Fruit fly (Drosophila melanogaster) Kc167 (cell line): ENCODE data around the gene Octbeta3R.
"Not testable (repeated sequence)": the region's sequence is repeated elsewhere in the genome, so short reads cannot be mapped to it uniquely, and the experiment has no call there.

Experiments
- Myc ChIP-seq: fragments of >200 bp; optimal IDR thresholded peaks from 2 replicates; lab custom pipeline; 2017; ENCODE audit warnings: missing external identifiers
- Sin3A ChIP-seq: fragments of >200 bp; optimal IDR thresholded peaks from 2 replicates; lab custom pipeline; 2018; ENCODE audit warnings: missing external identifiers
- h ChIP-seq: fragments of >200 bp; optimal IDR thresholded peaks from 3 replicates; lab custom pipeline; 2018; ENCODE audit warnings: missing external identifiers
- insv ChIP-seq: fragments of >200 bp; optimal IDR thresholded peaks from 3 replicates; lab custom pipeline; 2018; ENCODE audit warnings: missing external identifiers
- psq ChIP-seq: fragments of >200 bp; optimal IDR thresholded peaks from 2 replicates; lab custom pipeline; 2017; ENCODE audit warnings: missing external identifiers
- ttk ChIP-seq: sonication (Bioruptor generic); optimal IDR thresholded peaks from 2 replicates; lab custom pipeline; 2017; ENCODE audit warnings: missing external identifiers

Gene Octbeta3R

DNA sequence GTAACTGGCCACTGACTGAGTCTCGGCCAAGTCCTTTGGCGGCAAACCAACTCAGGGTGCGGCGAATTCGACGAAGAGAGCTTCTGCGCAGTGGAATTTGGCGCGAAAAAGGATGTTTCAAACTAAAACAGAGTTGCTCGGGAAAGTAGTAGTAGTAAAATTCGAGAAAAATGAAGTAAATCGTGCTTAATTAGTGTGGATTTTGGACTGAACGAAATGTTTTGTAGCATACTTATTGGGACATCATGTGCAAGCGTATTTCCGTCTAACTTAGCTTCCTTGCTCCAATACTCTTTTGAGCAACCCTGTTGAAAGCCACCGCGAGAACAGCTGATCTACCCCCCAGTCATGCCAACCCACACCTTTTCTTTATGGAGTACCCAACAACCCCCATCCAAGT is at the start of gene Octbeta3R:
TSS of gene Octbeta3R (minus strand) at position 1 of the 400 bp plus-strand sequence.
- TF ChIP-seq h (lab: Kevin White, UChicago), result no peak
- no peak for TF ChIP-seq Sin3A (lab: Kevin White, UChicago)
- TF ChIP-seq ttk (lab: Kevin White, UChicago), result no peak
- TF ChIP-seq Myc (lab: Kevin White, UChicago), result no peak
- TF ChIP-seq psq, result no peak
- TF ChIP-seq insv, result no peak

DNA sequence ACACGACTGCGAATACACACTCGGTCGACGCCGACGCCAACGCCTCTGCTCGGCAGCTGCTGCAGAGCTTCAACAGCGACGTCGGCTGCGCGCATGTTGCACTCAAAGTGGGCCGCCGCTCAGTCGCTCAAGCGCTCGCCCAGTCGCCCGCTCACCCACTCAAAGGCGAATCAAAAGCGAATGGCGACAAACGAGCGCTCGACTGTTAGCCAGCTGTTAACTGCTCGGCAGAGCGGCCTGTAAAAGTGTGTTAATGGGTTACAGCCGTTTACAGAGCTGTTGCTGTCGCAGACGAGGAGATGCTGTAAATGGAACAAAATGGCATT is 47.8 kb upstream of the Octbeta3R start:
- TF ChIP-seq ttk (lab: Kevin White, UChicago) (no peak), insv (no peak), h (lab: Kevin White, UChicago) (no peak), Sin3A (lab: Kevin White, UChicago) (no peak), Myc (lab: Kevin White, UChicago) (no peak), psq (no peak)

DNA sequence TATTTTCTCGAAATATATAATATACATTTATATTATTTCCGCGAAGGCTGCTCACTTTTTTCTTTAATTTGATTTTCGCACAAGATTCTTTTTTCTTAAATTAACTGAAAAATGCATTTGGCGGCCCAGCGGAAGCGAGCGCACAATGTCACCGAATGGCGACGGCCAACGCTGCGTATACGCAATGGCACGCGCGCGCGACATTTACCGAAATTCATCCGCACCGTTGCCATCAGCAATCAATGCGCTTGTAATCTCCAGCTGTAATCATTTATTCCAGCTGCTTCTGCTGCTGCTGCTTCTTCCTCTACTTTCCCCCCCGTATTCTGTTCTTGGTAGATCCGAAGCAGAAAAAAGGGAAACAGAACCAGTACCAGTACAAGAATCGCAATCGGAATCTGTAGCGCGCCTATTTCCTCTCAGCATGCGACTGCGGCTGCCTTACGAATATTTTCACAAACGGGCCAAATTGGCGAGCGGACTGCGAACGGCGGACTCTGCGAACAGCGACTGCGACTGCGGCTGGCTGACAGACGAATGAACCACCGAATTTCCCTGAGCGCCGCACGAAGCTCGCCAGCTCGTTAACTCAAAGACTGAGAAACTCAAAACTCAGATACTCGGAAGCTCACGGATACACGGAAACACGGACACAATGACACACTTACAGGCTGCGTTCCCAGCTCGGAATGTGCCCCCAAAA is 47.3 kb upstream of the Octbeta3R start, which contains the start of gene Octbeta2R:
TSS of gene Octbeta2R (minus strand) at position 539 of the 703 bp plus-strand sequence.
- TF ChIP-seq psq (no peak), Sin3A (lab: Kevin White, UChicago) (no peak), ttk (lab: Kevin White, UChicago) (no peak), insv (no peak), h (lab: Kevin White, UChicago) (no peak), Myc (lab: Kevin White, UChicago) (no peak)

DNA sequence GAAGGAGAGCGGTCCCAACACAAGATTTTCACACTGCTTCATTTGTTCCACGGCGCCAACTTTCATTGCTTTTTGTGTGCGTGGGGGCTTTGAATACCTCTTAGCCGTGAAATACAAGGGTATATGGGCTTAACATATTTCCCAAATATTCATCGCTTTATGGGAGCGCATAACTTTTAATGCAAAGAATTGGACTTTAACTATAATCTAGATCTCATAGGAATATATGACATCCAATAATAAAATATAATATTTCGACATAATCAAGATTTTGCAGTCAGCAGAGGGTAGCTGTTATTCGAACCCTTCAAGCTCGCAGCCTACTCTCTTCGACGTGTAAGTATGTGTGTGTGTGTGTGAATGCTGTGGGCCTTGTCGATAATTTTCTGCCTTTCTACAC is 43.6 kb upstream of the Octbeta3R start:
- TF ChIP-seq insv, result no peak
- no peak for TF ChIP-seq psq
- TF ChIP-seq ttk (lab: Kevin White, UChicago), result no peak
- no peak for TF ChIP-seq Myc (lab: Kevin White, UChicago)
- no peak for TF ChIP-seq Sin3A (lab: Kevin White, UChicago)
- no peak for TF ChIP-seq h (lab: Kevin White, UChicago)

DNA sequence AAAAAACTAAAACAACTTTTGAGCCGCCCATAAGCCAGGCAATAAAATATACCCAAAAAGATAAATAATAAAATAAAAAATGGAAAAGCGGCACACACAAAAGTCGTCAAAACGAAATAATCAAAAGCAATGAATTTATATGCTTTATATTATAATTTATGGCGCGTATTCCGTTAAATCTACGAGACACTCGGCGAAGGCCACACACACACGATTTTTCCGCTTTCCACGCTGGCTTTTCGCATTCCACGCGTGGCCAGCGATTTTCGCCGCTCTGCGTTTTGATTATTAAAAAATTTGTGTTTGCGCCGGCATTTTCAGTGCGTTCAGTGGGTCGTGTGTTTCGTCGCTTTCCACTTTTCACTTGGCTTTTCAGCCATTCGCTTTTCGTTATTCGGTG is 20.7 kb upstream of the Octbeta3R start:
- TF ChIP-seq ttk (lab: Kevin White, UChicago) (no peak), psq (no peak), Sin3A (lab: Kevin White, UChicago) (no peak), Myc (lab: Kevin White, UChicago) (no peak), insv (no peak), h (lab: Kevin White, UChicago) (no peak)

DNA sequence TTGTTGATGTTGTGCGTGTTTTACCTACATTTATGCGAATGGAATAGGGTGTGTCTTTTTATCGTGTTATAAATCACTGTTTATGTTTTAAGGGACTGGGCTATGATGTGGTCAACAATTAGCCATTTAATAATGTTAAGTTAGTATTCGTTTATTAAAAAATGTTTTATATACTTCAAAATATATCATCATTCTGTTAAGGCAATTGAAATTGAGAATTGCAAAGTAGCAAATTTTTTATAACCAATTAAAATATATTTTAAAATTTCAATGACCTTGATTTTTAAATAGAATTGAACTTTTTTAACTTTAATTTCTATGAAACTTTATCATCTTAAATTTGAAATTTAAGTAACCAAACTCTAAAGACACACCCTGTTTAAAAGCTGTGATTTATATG is 14.0 kb upstream of the Octbeta3R start:
- no peak for TF ChIP-seq psq
- TF ChIP-seq insv, result no peak
- no peak for TF ChIP-seq Myc (lab: Kevin White, UChicago)
- no peak for TF ChIP-seq h (lab: Kevin White, UChicago)
- no peak for TF ChIP-seq Sin3A (lab: Kevin White, UChicago)
- TF ChIP-seq ttk (lab: Kevin White, UChicago), result no peak

DNA sequence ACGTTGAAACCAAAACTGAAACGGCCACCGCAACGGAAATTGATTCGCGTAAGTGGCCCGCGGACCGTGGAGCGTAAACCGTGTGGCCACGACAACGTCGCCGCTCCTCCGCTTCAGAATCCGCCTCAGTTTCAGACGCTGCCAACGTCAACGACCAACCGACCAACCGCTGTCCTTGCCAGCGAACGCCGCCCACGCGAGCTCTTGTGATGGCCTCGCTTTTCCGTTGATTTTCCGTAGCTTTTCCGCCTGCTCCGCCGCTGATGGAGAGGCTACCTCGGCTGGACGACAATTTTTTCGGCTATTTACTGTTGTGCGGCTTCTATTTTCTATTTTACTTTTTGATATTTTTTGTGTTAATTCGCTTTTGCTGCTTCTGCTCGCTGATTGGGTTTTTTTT is 13.1 kb upstream of the Octbeta3R start:
- no peak for TF ChIP-seq Sin3A (lab: Kevin White, UChicago)

DNA sequence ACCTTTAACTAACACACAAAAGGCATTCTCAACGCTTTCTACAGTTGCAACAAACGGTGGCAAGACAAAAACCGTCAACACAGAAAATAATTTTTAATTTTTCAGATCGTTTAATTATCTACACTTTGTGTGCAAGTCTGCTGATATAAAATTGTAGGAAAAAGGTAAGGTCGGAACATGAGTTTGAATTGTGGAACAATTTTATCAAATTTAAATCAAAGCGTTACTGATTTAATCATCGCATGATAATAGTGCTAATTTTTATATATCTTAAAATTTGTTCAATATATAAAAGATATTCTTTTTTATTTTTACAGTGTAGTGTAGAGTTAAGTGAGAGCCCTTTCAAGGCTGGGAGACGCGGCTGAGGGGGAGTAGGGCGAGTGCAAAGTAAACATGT is 5.1 kb downstream of the Octbeta3R start:
- TF ChIP-seq Myc (lab: Kevin White, UChicago) (no peak), insv (no peak), psq (no peak), ttk (lab: Kevin White, UChicago) (no peak), h (lab: Kevin White, UChicago) (no peak), Sin3A (lab: Kevin White, UChicago) (no peak)

DNA sequence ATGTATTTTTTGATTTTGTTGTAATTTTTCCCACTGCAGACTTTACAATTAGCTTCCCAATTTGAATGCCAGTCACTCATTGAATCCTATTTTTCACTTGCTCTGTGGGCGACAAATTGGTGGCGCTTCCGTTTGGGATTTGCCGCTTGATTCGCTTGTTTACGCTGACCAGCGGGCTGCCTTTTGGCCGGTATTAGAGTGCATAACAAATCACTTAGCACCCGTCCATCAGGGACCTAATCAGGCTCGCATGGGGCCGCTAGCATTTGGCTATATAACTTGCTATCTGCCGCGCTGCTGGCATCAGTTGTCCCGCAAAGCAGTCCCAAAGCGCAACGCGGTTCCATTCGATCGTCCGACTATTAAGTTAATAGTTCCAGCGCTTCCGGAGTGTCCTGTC is 22.1 kb downstream of the Octbeta3R start, which contains the start of gene Hug:
TSS of gene Hug (plus strand) at position 301 of the 400 bp plus-strand sequence.
- TF ChIP-seq insv (no peak), Myc (lab: Kevin White, UChicago) (no peak), Sin3A (lab: Kevin White, UChicago) (no peak), h (lab: Kevin White, UChicago) (no peak), ttk (lab: Kevin White, UChicago) (no peak), psq (no peak)

DNA sequence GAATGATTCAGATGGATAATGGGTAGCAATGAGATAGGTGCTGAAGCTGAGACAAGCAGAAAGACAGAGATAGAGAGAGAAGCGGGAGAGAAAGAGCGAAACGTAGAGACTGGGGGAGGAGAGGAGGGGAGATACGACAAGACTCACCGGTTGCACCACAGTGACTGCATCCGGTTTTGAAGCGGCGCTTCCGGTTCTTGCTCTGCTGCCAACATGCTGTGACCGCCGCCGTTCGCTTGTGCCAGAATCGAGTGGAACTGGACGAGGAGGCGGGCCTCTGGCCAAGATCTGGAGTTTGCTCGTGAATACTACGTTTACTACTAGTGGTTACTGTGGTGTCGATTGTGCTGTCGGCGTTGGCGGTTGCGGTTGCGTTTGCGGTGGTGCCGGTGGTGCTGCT is 33.0 kb downstream of the Octbeta3R start:
- TF ChIP-seq Sin3A (lab: Kevin White, UChicago) (no peak), psq (no peak), insv (no peak), ttk (lab: Kevin White, UChicago) (no peak), Myc (lab: Kevin White, UChicago) (no peak), h (lab: Kevin White, UChicago) (no peak)

DNA sequence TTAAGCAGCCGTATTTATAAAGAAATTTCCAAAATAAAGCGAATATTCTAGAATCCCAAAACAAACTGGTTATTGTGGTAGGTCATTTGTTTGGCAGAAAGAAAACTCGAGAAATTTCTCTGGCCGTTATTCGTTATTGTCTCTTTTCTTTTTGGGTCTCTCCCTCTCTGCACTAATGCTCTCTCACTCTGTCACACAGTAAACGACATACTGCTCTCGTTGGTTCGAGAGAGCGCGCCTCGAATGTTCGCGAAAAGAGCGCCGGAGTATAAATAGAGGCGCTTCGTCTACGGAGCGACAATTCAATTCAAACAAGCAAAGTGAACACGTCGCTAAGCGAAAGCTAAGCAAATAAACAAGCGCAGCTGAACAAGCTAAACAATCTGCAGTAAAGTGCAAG is 39.3 kb downstream of the Octbeta3R start, which contains the start of gene Hsp70Bc:
TSS of gene Hsp70Bc (plus strand) at position 301 of the 400 bp plus-strand sequence.
- TF ChIP-seq h (lab: Kevin White, UChicago); psq; Myc (lab: Kevin White, UChicago): not testable (repeated sequence)

DNA sequence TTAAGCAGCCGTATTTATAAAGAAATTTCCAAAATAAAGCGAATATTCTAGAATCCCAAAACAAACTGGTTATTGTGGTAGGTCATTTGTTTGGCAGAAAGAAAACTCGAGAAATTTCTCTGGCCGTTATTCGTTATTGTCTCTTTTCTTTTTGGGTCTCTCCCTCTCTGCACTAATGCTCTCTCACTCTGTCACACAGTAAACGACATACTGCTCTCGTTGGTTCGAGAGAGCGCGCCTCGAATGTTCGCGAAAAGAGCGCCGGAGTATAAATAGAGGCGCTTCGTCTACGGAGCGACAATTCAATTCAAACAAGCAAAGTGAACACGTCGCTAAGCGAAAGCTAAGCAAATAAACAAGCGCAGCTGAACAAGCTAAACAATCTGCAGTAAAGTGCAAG is 42.5 kb downstream of the Octbeta3R start, which contains the start of gene Hsp70Bb:
TSS of gene Hsp70Bb (plus strand) at position 301 of the 400 bp plus-strand sequence.
- TF ChIP-seq ttk (lab: Kevin White, UChicago); Myc (lab: Kevin White, UChicago); insv: not testable (repeated sequence)

DNA sequence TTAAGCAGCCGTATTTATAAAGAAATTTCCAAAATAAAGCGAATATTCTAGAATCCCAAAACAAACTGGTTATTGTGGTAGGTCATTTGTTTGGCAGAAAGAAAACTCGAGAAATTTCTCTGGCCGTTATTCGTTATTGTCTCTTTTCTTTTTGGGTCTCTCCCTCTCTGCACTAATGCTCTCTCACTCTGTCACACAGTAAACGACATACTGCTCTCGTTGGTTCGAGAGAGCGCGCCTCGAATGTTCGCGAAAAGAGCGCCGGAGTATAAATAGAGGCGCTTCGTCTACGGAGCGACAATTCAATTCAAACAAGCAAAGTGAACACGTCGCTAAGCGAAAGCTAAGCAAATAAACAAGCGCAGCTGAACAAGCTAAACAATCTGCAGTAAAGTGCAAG is 45.8 kb downstream of the Octbeta3R start, which contains the start of gene Hsp70Bbb:
TSS of gene Hsp70Bbb (plus strand) at position 301 of the 400 bp plus-strand sequence.
- not testable (repeated sequence) for TF ChIP-seq Sin3A, ttk, Myc (lab: Kevin White, UChicago)
